Fruit fly (Drosophila melanogaster) whole organism, embryonic: ENCODE measurements around the gene jim.

ENCODE experiments used
- BtbVII ChIP-seq: fragments of 200-800 bp; sonication (Bioruptor generic); optimal IDR thresholded peaks from 3 replicates; lab custom pipeline; 2017; ENCODE audit warnings: missing biosample characterization, mild to moderate bottlenecking, missing genetic modification characterization
- CG10274 ChIP-seq: fragments of 200-800 bp; sonication (Bioruptor generic); optimal IDR thresholded peaks from 3 replicates; lab custom pipeline; 2017; ENCODE audit warnings: missing biosample characterization, mild to moderate bottlenecking, missing genetic modification characterization
- CG10565 ChIP-seq: fragments of 200-800 bp; sonication (Bioruptor generic); optimal IDR thresholded peaks from 3 replicates; lab custom pipeline; 2016; ENCODE audit warnings: missing biosample characterization, mild to moderate bottlenecking, missing genetic modification characterization
- CG13296 ChIP-seq: fragments of 200-800 bp; sonication (Bioruptor generic); optimal IDR thresholded peaks from 3 replicates; lab custom pipeline; 2018; ENCODE audit warnings: missing biosample characterization, mild to moderate bottlenecking, missing genetic modification characterization
- CG13624 ChIP-seq: fragments of 200-800 bp; sonication (Bioruptor generic); optimal IDR thresholded peaks from 2 replicates; lab custom pipeline; 2016; ENCODE audit warnings: missing biosample characterization, missing genetic modification characterization
- CG14441 ChIP-seq: fragments of 200-800 bp; sonication (Bioruptor generic); IDR thresholded peaks from 2 replicates; pipeline ENCODE4 v1.3.6; 2022; ENCODE audit warnings: missing biosample characterization, missing genetic modification characterization
- CG14860 ChIP-seq: fragments of 200-800 bp; sonication (Bioruptor generic); IDR thresholded peaks from 3 replicates; pipeline ENCODE4 v1.3.6; 2022; ENCODE audit warnings: missing biosample characterization, missing genetic modification characterization; ENCODE audit not compliant: partially characterized antibody
- CG15479 ChIP-seq: fragments of 200-800 bp; sonication (Bioruptor generic); optimal IDR thresholded peaks from 3 replicates; lab custom pipeline; 2019; ENCODE audit warnings: missing biosample characterization, mild to moderate bottlenecking, missing genetic modification characterization, moderate library complexity
- CG15696 ChIP-seq: fragments of 200-800 bp; sonication (Bioruptor generic); optimal IDR thresholded peaks from 2 replicates; lab custom pipeline; 2019; ENCODE audit warnings: missing biosample characterization, mild to moderate bottlenecking, missing genetic modification characterization, moderate library complexity
- CG1647 ChIP-seq: fragments of 200-800 bp; sonication (Bioruptor generic); optimal IDR thresholded peaks from 3 replicates; lab custom pipeline; 2016; ENCODE audit warnings: missing biosample characterization, missing genetic modification characterization
- CG17361 ChIP-seq: fragments of 200-800 bp; sonication (Bioruptor generic); IDR thresholded peaks from 3 replicates; pipeline ENCODE4 v1.3.6; 2022; ENCODE audit warnings: missing biosample characterization, missing genetic modification characterization
- CG17385 ChIP-seq: fragments of 200-800 bp; sonication (Bioruptor generic); optimal IDR thresholded peaks from 3 replicates; lab custom pipeline; 2018; ENCODE audit warnings: missing biosample characterization, mild to moderate bottlenecking, missing genetic modification characterization
- CG17802 ChIP-seq: fragments of 200-800 bp; sonication (Bioruptor generic); optimal IDR thresholded peaks from 2 replicates; lab custom pipeline; 2018; ENCODE audit warnings: missing biosample characterization, mild to moderate bottlenecking, missing genetic modification characterization, moderate library complexity
- CG17829 ChIP-seq: fragments of 200-800 bp; optimal IDR thresholded peaks from 2 replicates; lab custom pipeline; 2019; ENCODE audit warnings: missing biosample characterization, mild to moderate bottlenecking, missing genetic modification characterization, moderate library complexity
- CG18476 ChIP-seq: fragments of 200-800 bp; sonication (Bioruptor generic); optimal IDR thresholded peaks from 2 replicates; lab custom pipeline; 2016; ENCODE audit warnings: missing biosample characterization, mild to moderate bottlenecking, missing genetic modification characterization
- CG2129 ChIP-seq: fragments of 200-800 bp; sonication (Bioruptor generic); IDR thresholded peaks from 2 replicates; pipeline ENCODE4 v1.3.6; 2022; ENCODE audit warnings: missing biosample characterization, missing genetic modification characterization; ENCODE audit not compliant: partially characterized antibody
- CG30403 ChIP-seq: fragments of 200-800 bp; sonication (Bioruptor generic); optimal IDR thresholded peaks from 3 replicates; lab custom pipeline; 2016; ENCODE audit warnings: missing biosample characterization, missing genetic modification characterization
- CG31365 ChIP-seq: fragments of 200-800 bp; sonication (Bioruptor generic); optimal IDR thresholded peaks from 2 replicates; lab custom pipeline; 2018; ENCODE audit warnings: missing biosample characterization, mild to moderate bottlenecking, missing genetic modification characterization
- CG31441 ChIP-seq: fragments of 200-800 bp; sonication (Bioruptor generic); IDR thresholded peaks from 2 replicates; pipeline ENCODE4 v1.3.6; 2022; ENCODE audit warnings: missing biosample characterization, missing genetic modification characterization
- CG33557 ChIP-seq: fragments of 200-800 bp; sonication (Bioruptor generic); optimal IDR thresholded peaks from 2 replicates; lab custom pipeline; 2019; ENCODE audit warnings: missing biosample characterization, mild to moderate bottlenecking, missing genetic modification characterization, moderate library complexity
- CG34422 ChIP-seq: fragments of 200-800 bp; sonication (Bioruptor generic); IDR thresholded peaks from 3 replicates; pipeline ENCODE4 v1.3.6; 2022; ENCODE audit warnings: missing biosample characterization, missing genetic modification characterization
- CG4360 ChIP-seq: fragments of 200-800 bp; sonication (Bioruptor generic); IDR thresholded peaks from 2 replicates; pipeline ENCODE4 v1.3.6; 2022; ENCODE audit warnings: missing biosample characterization, missing genetic modification characterization
- CG4617 ChIP-seq: fragments of 200-800 bp; sonication (Bioruptor generic); optimal IDR thresholded peaks from 3 replicates; lab custom pipeline; 2016; ENCODE audit warnings: missing biosample characterization, missing genetic modification characterization, borderline replicate concordance
- CG4730 ChIP-seq: fragments of 200-800 bp; sonication (Bioruptor generic); IDR thresholded peaks from 2 replicates; pipeline ENCODE4 v1.3.6; 2022; ENCODE audit warnings: missing biosample characterization, missing genetic modification characterization
- CG5953 ChIP-seq: fragments of 200-800 bp; sonication (Bioruptor generic); IDR thresholded peaks from 2 replicates; pipeline ENCODE4 v1.3.6; 2022; ENCODE audit warnings: missing biosample characterization, missing genetic modification characterization
- CG6272 ChIP-seq: fragments of 200-800 bp; sonication (Bioruptor generic); IDR thresholded peaks from 2 replicates; pipeline ENCODE4 v1.3.6; 2022; ENCODE audit warnings: missing biosample characterization, missing genetic modification characterization
- CG9727 ChIP-seq: fragments of 200-800 bp; sonication (Bioruptor generic); optimal IDR thresholded peaks from 3 replicates; lab custom pipeline; 2017; ENCODE audit warnings: missing biosample characterization, mild to moderate bottlenecking, missing genetic modification characterization
- Doc2 ChIP-seq: fragments of 200-800 bp; sonication (Bioruptor generic); IDR thresholded peaks from 2 replicates; pipeline ENCODE4 v1.3.6; 2022; ENCODE audit warnings: missing biosample characterization, missing genetic modification characterization
- Doc3 ChIP-seq: fragments of 200-800 bp; sonication (Bioruptor generic); IDR thresholded peaks from 3 replicates; pipeline ENCODE4 v1.3.6; 2022; ENCODE audit warnings: missing biosample characterization, missing genetic modification characterization; ENCODE audit not compliant: partially characterized antibody
- E2f2 ChIP-seq: fragments of 200-800 bp; sonication (Bioruptor generic); IDR thresholded peaks from 2 replicates; pipeline ENCODE4 v1.3.6; 2022; ENCODE audit warnings: missing biosample characterization, missing genetic modification characterization
- Gsc ChIP-seq: fragments of 200-800 bp; sonication (Bioruptor generic); IDR thresholded peaks from 2 replicates; pipeline ENCODE4 v1.3.6; 2022; ENCODE audit warnings: missing biosample characterization, missing genetic modification characterization
- HLH54F ChIP-seq: fragments of 200-800 bp; sonication (Bioruptor generic); optimal IDR thresholded peaks from 3 replicates; lab custom pipeline; 2016; ENCODE audit warnings: missing biosample characterization, missing genetic modification characterization
- Opbp ChIP-seq: fragments of 200-800 bp; sonication (Bioruptor generic); IDR thresholded peaks from 3 replicates; pipeline ENCODE4 v1.3.6; 2022; ENCODE audit warnings: missing biosample characterization, missing genetic modification characterization; ENCODE audit not compliant: partially characterized antibody
- Sin3A ChIP-seq: fragments of >200 bp; optimal IDR thresholded peaks from 2 replicates; lab custom pipeline; 2018
- Xbp1 ChIP-seq: fragments of 200-800 bp; sonication (Bioruptor generic); optimal IDR thresholded peaks from 3 replicates; lab custom pipeline; 2016; ENCODE audit warnings: missing biosample characterization, mild to moderate bottlenecking, missing genetic modification characterization
- ato ChIP-seq: fragments of 200-800 bp; sonication (Bioruptor generic); IDR thresholded peaks from 2 replicates; pipeline ENCODE4 v1.3.6; 2022; ENCODE audit warnings: missing biosample characterization, missing genetic modification characterization; ENCODE audit not compliant: partially characterized antibody
- danr ChIP-seq: fragments of 200-800 bp; sonication (Bioruptor generic); IDR thresholded peaks from 2 replicates; pipeline ENCODE4 v1.3.6; 2022; ENCODE audit warnings: missing biosample characterization, missing genetic modification characterization
- dati ChIP-seq: fragments of 200-800 bp; sonication (Bioruptor generic); IDR thresholded peaks from 2 replicates; pipeline ENCODE4 v1.3.6; 2022; ENCODE audit warnings: missing biosample characterization, missing genetic modification characterization
- h ChIP-seq: fragments of >200 bp; optimal IDR thresholded peaks from 2 replicates; lab custom pipeline; 2017
- her ChIP-seq: fragments of 200-800 bp; sonication (Bioruptor generic); optimal IDR thresholded peaks from 2 replicates; lab custom pipeline; 2016; ENCODE audit warnings: missing biosample characterization, missing genetic modification characterization
- hkb ChIP-seq, 2 experiments: fragments of 200-800 bp in 1 of 2; fragments of >200 bp in 1 of 2; sonication (Bioruptor generic) in 1 of 2; IDR thresholded peaks in 1 of 2; optimal IDR thresholded peaks in 1 of 2; 2 replicates each; pipeline versions ENCODE4 v1.3.6 to Lab custom; 2017 to 2022; ENCODE audit warnings: missing biosample characterization in 1 of 2, missing genetic modification characterization in 1 of 2
- p53 ChIP-seq: fragments of 200-800 bp; sonication (Bioruptor generic); optimal IDR thresholded peaks from 2 replicates; lab custom pipeline; 2016; ENCODE audit warnings: missing biosample characterization, missing genetic modification characterization
- pan ChIP-seq, 4 experiments: fragments of >200 bp in 3 of 4; fragments of 200-800 bp in 1 of 4; sonication (Bioruptor generic) in 1 of 4; optimal IDR thresholded peaks in 3 of 4; IDR thresholded peaks in 1 of 4; 2 replicates each; pipeline versions ENCODE4 v1.3.6 to Lab custom; 2017 to 2022; ENCODE audit warnings: missing biosample characterization in 2 of 4, missing genetic modification characterization in 2 of 4, mixed read lengths in 1 of 4
- pfk ChIP-seq: fragments of 200-800 bp; sonication (Bioruptor generic); optimal IDR thresholded peaks from 2 replicates; lab custom pipeline; 2018; ENCODE audit warnings: missing biosample characterization, mild to moderate bottlenecking, missing genetic modification characterization, moderate library complexity
- phol ChIP-seq: fragments of 200-800 bp; sonication (Bioruptor generic); optimal IDR thresholded peaks from 3 replicates; lab custom pipeline; 2018; ENCODE audit warnings: missing biosample characterization, mild to moderate bottlenecking, missing genetic modification characterization, moderate library complexity
- pum ChIP-seq: fragments of 200-800 bp; sonication (Bioruptor generic); optimal IDR thresholded peaks from 2 replicates; lab custom pipeline; 2016; ENCODE audit warnings: missing biosample characterization, missing genetic modification characterization
- trh ChIP-seq: fragments of 200-800 bp; sonication (Bioruptor generic); optimal IDR thresholded peaks from 2 replicates; lab custom pipeline; 2016; ENCODE audit warnings: missing biosample characterization, missing genetic modification characterization
- ttk ChIP-seq: fragments of 200-800 bp; sonication (Bioruptor generic); IDR thresholded peaks from 2 replicates; pipeline ENCODE4 v2.1.2; 2022; ENCODE audit warnings: missing biosample characterization, missing genetic modification characterization
- usp ChIP-seq: fragments of >200 bp; optimal IDR thresholded peaks from 2 replicates; lab custom pipeline; 2017; ENCODE audit warnings: missing biosample characterization, missing genetic modification characterization

Gene jim

DNA sequence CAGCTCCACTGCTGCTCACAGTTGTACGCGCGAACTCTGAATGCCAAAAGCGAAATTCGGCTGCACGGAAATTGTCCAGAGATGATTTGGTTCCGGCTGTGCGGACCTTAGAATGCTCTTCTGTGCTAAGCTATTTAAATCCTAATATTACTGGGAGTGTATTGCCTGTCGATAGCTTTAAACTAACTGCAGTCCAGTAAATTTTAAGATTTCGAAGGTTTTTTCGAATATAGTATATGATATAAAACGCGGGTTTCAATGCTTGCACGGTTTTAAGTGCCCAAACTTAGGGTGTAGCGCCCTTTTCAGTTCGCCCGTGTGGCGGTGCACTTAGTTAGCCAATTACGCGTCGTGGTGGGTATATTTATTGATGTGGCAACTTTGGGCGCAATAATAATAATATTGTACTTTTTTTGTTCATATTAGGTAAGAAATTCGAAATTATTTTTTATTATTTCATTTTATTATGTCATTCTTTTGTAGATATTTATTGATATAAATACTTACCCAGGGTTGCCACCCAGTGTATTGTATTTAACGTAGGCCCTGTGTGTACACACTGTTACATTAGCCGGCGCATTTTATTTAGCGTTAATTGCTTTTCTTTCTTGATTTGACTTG lies 43.8 kb upstream of the jim start, which contains the start of the genes Chro and Ssl1 (continued):
- peak; percentile 96 for TF ChIP-seq CG31365
- TF ChIP-seq CG10274 = peak; percentile 100
- peak; percentile 100 for TF ChIP-seq CG17361 (GFP tag; lab: Robert Waterston, UW)
- TF ChIP-seq CG13296 (GFP tag; lab: Kevin White, UChicago) = peak; percentile 100
- peak; percentile 100 for TF ChIP-seq CG14441 (GFP tag; lab: Robert Waterston, UW)
- TF ChIP-seq CG4730 (GFP tag; lab: Robert Waterston, UW) = peak; percentile 100
- TF ChIP-seq trh (GFP tag; lab: Kevin White, UChicago) = peak; percentile 99
- peak; percentile 100 for TF ChIP-seq Gsc (GFP tag; lab: Robert Waterston, UW)
- TF ChIP-seq hkb (optimal IDR thresholded peaks at IDR 0.05; lab: Kevin White, UChicago) = peak; percentile 99
- TF ChIP-seq hkb (GFP tag; IDR thresholded peaks at IDR 0.05; lab: Robert Waterston, UW) = peak; percentile 100
- peak; percentile 99 for TF ChIP-seq CG31441
- peak; percentile 100 for TF ChIP-seq CG30403
- TF ChIP-seq CG13624 = peak; percentile 100
- peak; percentile 98 for TF ChIP-seq her (GFP tag; lab: Kevin White, UChicago)
- peak; percentile 100 for TF ChIP-seq CG9727
- TF ChIP-seq pan (optimal IDR thresholded peaks at IDR 0.05; lab: Kevin White, UChicago) = no peak
- TF ChIP-seq pan (GFP tag; optimal IDR thresholded peaks at IDR 0.05 in 1 of 2, IDR thresholded peaks at IDR 0.05 in 1 of 2) = peak in 1 of 2 experiments; percentile 100
- TF ChIP-seq Xbp1 = peak; percentile 100
- peak; percentile 99 for TF ChIP-seq CG17385 (GFP tag; lab: Kevin White, UChicago)
- TF ChIP-seq ttk (GFP tag; lab: Robert Waterston, UW) = peak; percentile 100
- TF ChIP-seq CG15696 (tag; lab: Kevin White, UChicago) = peak; percentile 100
- peak; percentile 99 for TF ChIP-seq Doc2 (GFP tag; lab: Robert Waterston, UW)
- TF ChIP-seq CG10565 (GFP tag; lab: Kevin White, UChicago) = peak; percentile 100
- peak; percentile 100 for TF ChIP-seq HLH54F
- TF ChIP-seq CG18476 (GFP tag; lab: Kevin White, UChicago) = peak; percentile 100
- TF ChIP-seq CG17802 (tag; lab: Kevin White, UChicago) = peak; percentile 96
- peak; percentile 100 for TF ChIP-seq danr (GFP tag; lab: Robert Waterston, UW)
- 0 out of 3 replicates have a peak, but pooled peaks have one; percentile 13 for TF ChIP-seq Doc3 (GFP tag; lab: Robert Waterston, UW)
- peak; percentile 100 for TF ChIP-seq CG4617 (GFP tag; lab: Kevin White, UChicago)
- peak; percentile 100 for TF ChIP-seq CG34422
- TF ChIP-seq BtbVII (GFP tag; lab: Kevin White, UChicago) = peak; percentile 100
- TF ChIP-seq ato = no peak
- peak; percentile 100 for TF ChIP-seq CG5953 (GFP tag; lab: Robert Waterston, UW)
- peak; percentile 100 for TF ChIP-seq phol (tag; lab: Kevin White, UChicago)
- TF ChIP-seq p53 (GFP tag; lab: Kevin White, UChicago) = peak; percentile 99
- peak; percentile 96 for TF ChIP-seq E2f2 (GFP tag; lab: Robert Waterston, UW)
- peak; percentile 99 for TF ChIP-seq dati (GFP tag; lab: Robert Waterston, UW)
- TF ChIP-seq Opbp = peak; percentile 56; the same call in 1 of the 3 replicates
- peak; percentile 92 for TF ChIP-seq CG15479 (GFP tag; lab: Kevin White, UChicago)
- TF ChIP-seq CG6272 (GFP tag; lab: Robert Waterston, UW) = peak; percentile 100
- no peak for TF ChIP-seq CG2129 (GFP tag; lab: Robert Waterston, UW)
- TF ChIP-seq usp (GFP tag; lab: Kevin White, UChicago) = no peak
- TF ChIP-seq Sin3A (lab: Kevin White, UChicago) = peak; percentile 73
- 0 out of 3 replicates have a peak, but pooled peaks have one; percentile 23 for TF ChIP-seq CG14860 (GFP tag; lab: Robert Waterston, UW)
- TF ChIP-seq CG17829 (tag; lab: Kevin White, UChicago) = peak; percentile 100
- TF ChIP-seq h (lab: Kevin White, UChicago) = no peak
- TF ChIP-seq CG33557 (GFP tag; lab: Kevin White, UChicago) = peak; percentile 99
- peak; percentile 100 for TF ChIP-seq pum (GFP tag; lab: Kevin White, UChicago)
- peak; percentile 96 for TF ChIP-seq CG4360 (GFP tag; lab: Robert Waterston, UW)
- TF ChIP-seq pfk (GFP tag; lab: Kevin White, UChicago) = peak; percentile 74
- TF ChIP-seq CG1647 (GFP tag; lab: Kevin White, UChicago) = peak; percentile 100
